Worm (Caenorhabditis elegans): ENCODE data around the gene ZK899.7.

DNA sequence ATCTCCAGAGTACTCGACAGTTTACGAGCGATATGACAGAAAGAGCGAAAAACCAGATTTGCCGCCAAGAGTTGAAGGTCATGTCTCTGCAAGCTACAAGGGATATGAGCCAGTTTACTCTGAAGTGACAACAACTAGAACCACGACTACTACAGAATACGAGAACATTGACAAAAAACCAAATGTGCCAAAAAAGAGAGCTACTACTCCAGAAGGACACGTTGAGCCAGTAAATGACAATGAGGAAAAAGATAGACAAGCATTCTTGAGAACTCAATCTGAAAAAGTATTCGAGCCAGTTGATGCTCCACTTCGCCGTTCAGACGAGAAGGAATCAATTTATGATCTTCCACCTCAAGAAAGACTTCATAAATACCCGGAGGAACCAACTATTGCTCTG lies 31.9 kb downstream of the ZK899.7 start:
- TF ChIP-seq aly-2 (tag; optimal IDR thresholded peaks at IDR 0.05) (no peak), ama-1 (optimal IDR thresholded peaks at IDR 0.05) (no peak), pha-4 (tag; optimal IDR thresholded peaks at IDR 0.05) (no peak), unc-62 (GFP tag; optimal IDR thresholded peaks at IDR 0.05) (no peak), nhr-76 (tag; optimal IDR thresholded peaks at IDR 0.05) (no peak), lsy-12 (tag; optimal IDR thresholded peaks at IDR 0.05) (no peak), lin-15B (tag; optimal IDR thresholded peaks at IDR 0.05) (no peak), R02D3.7 (tag; optimal IDR thresholded peaks at IDR 0.05) (no peak), fos-1 (tag; optimal IDR thresholded peaks at IDR 0.05) (no peak), fkh-10 (GFP tag; optimal IDR thresholded peaks at IDR 0.05) (no peak), pqm-1 (tag; optimal IDR thresholded peaks at IDR 0.05) (no peak), mdl-1 (tag; optimal IDR thresholded peaks at IDR 0.05) (no peak), unc-39 (tag; optimal IDR thresholded peaks at IDR 0.05) (no peak), jun-1 (tag; optimal IDR thresholded peaks at IDR 0.05) (no peak)
